Worm (Caenorhabditis elegans): ENCODE measurements around the gene C13B9.2.

C13B9.2 gene

ce11 chrIII:6581585-6581984 is 38.5 kb upstream of the C13B9.2 start, which contains the start of gene acr-21:
Gene acr-21 (plus strand): TSS chrIII:6581885.
- TF ChIP-seq lin-26 (GFP tag; IDR thresholded peaks at IDR 0.05) (no peak), nhr-120 (GFP tag; IDR thresholded peaks at IDR 0.05) (no peak), lsy-27 (tag; optimal IDR thresholded peaks at IDR 0.05; ENCODE audit: borderline replicate concordance, insufficient read depth) (no peak), ztf-18 (tag; optimal IDR thresholded peaks at IDR 0.05) (no peak), F57A8.1 (GFP tag; optimal IDR thresholded peaks at IDR 0.05) (no peak), Y95B8A.8 (GFP tag; IDR thresholded peaks at IDR 0.05) (no peak), F57C9.4 (tag; optimal IDR thresholded peaks at IDR 0.05) (no peak), atf-7 (tag; optimal IDR thresholded peaks at IDR 0.05) (no peak), rec-8 (tag; optimal IDR thresholded peaks at IDR 0.05) (no peak), ztf-22 (GFP tag; optimal IDR thresholded peaks at IDR 0.05) (no peak), somi-1 (GFP tag; optimal IDR thresholded peaks at IDR 0.05) (no peak), cebp-1 (GFP tag; IDR thresholded peaks at IDR 0.05) (no peak), cebp-1 (tag; optimal IDR thresholded peaks at IDR 0.05) (no peak), rcor-1 (GFP tag; IDR thresholded peaks at IDR 0.05) (no peak)

DNA sequence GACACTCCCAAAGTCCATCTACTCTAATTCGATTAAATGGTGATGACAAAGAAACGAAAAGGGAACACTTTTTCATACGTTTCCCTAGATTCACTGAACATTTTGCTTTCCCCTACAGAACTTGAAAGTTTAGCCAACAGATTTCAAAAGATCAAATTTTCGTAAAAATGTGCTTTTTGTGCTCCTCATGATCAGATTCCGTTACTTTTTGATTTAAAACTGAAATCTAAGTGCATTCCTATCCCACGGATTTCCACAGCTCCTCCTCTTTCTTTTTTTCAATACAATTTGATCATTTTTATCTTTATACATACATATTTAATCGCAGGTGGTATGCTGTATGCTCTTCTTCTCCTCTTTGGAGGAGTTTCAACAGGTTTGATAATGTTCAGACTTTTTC is 32.5 kb upstream of the C13B9.2 start, which contains the start of gene ddo-3:
Gene ddo-3, plus strand, starts transcription at position 301 of the 400 bp plus-strand sequence.
- TF ChIP-seq tbp1 (GFP tag; optimal IDR thresholded peaks at IDR 0.05) (no peak), him-1 (tag; optimal IDR thresholded peaks at IDR 0.05) (no peak), ztf-25 (GFP tag; IDR thresholded peaks at IDR 0.05) (no peak), chd-7 (tag; optimal IDR thresholded peaks at IDR 0.05) (no peak), madf-10 (tag; optimal IDR thresholded peaks at IDR 0.05) (no peak), zfh-2 (GFP tag; conservative IDR thresholded peaks at IDR 0.05) (no peak), F23B12.7 (tag; optimal IDR thresholded peaks at IDR 0.05; ENCODE audit: insufficient read depth) (no peak), sdz-38 (tag; optimal IDR thresholded peaks at IDR 0.05) (no peak), somi-1 (GFP tag; optimal IDR thresholded peaks at IDR 0.05) (no peak), dox-1 (GFP tag; IDR thresholded peaks at IDR 0.05) (no peak), efl-1 (GFP tag; optimal IDR thresholded peaks at IDR 0.05) (no peak), dpff-1 (tag; optimal IDR thresholded peaks at IDR 0.05) (no peak), tbx-9 (tag; optimal IDR thresholded peaks at IDR 0.05; ENCODE audit: borderline replicate concordance) (no peak)

DNA sequence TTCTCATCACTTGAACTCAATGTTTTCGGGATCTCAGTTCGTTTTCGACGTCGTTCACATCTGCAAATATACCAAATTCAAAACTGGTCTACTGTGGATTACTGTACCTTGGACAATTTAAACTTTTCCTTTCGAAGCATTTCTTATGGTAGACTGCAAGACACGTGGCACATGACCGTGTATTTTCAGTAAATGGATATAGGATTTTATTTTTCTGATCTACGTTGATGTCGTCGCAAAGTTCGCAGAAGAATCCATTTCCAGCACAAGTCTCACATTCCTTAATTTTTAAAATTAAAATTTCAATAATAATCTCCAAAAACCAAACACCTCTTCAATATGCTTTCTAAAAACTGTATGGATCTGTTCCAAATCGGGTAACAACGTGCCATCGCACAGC is 30.6 kb upstream of the C13B9.2 start:
- TF ChIP-seq ets-4 (GFP tag; optimal IDR thresholded peaks at IDR 0.05) (no peak), mel-28 (tag; optimal IDR thresholded peaks at IDR 0.05; ENCODE audit: borderline replicate concordance) (no peak), sea-2 (GFP tag; IDR thresholded peaks at IDR 0.05) (no peak), F37B4.10 (GFP tag; IDR thresholded peaks at IDR 0.05) (no peak), ccch-3 (GFP tag; optimal IDR thresholded peaks at IDR 0.05) (no peak), F33H1.4 (GFP tag; IDR thresholded peaks at IDR 0.05) (no peak), nfya-1 (tag; optimal IDR thresholded peaks at IDR 0.05; ENCODE audit: borderline replicate concordance, insufficient read depth) (no peak), somi-1 (GFP tag; optimal IDR thresholded peaks at IDR 0.05) (no peak), mxl-1 (tag; optimal IDR thresholded peaks at IDR 0.05) (no peak), tbp1 (GFP tag; optimal IDR thresholded peaks at IDR 0.05) (no peak), hmg-20 (GFP tag; IDR thresholded peaks at IDR 0.05) (no peak), snpc-4 (GFP tag; optimal IDR thresholded peaks at IDR 0.05) (no peak), snpc-4 (tag; optimal IDR thresholded peaks at IDR 0.05) (no peak), egl-44 (GFP tag; IDR thresholded peaks at IDR 0.05) (no peak), F23B12.7 (tag; optimal IDR thresholded peaks at IDR 0.05; ENCODE audit: insufficient read depth) (no peak), chd-7 (tag; optimal IDR thresholded peaks at IDR 0.05) (no peak), D2030.7 (GFP tag; IDR thresholded peaks at IDR 0.05) (no peak), madf-10 (tag; optimal IDR thresholded peaks at IDR 0.05) (no peak), ceh-58 (GFP tag; IDR thresholded peaks at IDR 0.05) (no peak), ceh-40 (GFP tag; IDR thresholded peaks at IDR 0.05) (no peak)
